Worm (Caenorhabditis elegans) whole organism, young adult: ENCODE measurements around the gene srbc-41.

Source experiments
- B0261.1 ChIP-seq: sonication (generic microtip); optimal IDR thresholded peaks from 2 replicates; lab custom pipeline; 2016; ENCODE audit warnings: mild to moderate bottlenecking, missing genetic modification characterization, moderate library complexity, missing compliant biosample characterization
- C17E4.6 ChIP-seq: fragments of 200-800 bp; sonication (Bioruptor generic); IDR thresholded peaks from 2 replicates; pipeline ENCODE4 v1.3.6; 2022; ENCODE audit warnings: missing genetic modification reagents, missing genetic modification characterization, missing compliant biosample characterization
- F23B12.7 ChIP-seq: sonication (generic microtip); optimal IDR thresholded peaks from 2 replicates; lab custom pipeline; 2017; ENCODE audit warnings: missing genetic modification characterization, mild to moderate bottlenecking, missing compliant biosample characterization, antibody characterized with exemption, moderate library complexity; ENCODE audit not compliant: insufficient read depth
- F39B2.1 ChIP-seq: fragments of 200-800 bp; sonication (Bioruptor generic); IDR thresholded peaks from 2 replicates; pipeline ENCODE4 v1.3.6; 2022; ENCODE audit warnings: missing genetic modification reagents, missing genetic modification characterization, missing compliant biosample characterization
- T26A5.8 ChIP-seq: sonication (generic microtip); optimal IDR thresholded peaks from 2 replicates; lab custom pipeline; 2016; ENCODE audit warnings: missing genetic modification characterization, missing compliant biosample characterization
- ZK185.1 ChIP-seq: sonication (generic microtip); optimal IDR thresholded peaks from 2 replicates; lab custom pipeline; 2016; ENCODE audit warnings: mild to moderate bottlenecking, missing genetic modification characterization, missing compliant biosample characterization; ENCODE audit not compliant: poor library complexity, severe bottlenecking
- akir-1 ChIP-seq: fragments of 200-800 bp; sonication (Bioruptor generic); optimal IDR thresholded peaks from 2 replicates; lab custom pipeline; 2018; ENCODE audit warnings: mild to moderate bottlenecking, missing genetic modification characterization, moderate library complexity, missing compliant biosample characterization
- aptf-3 ChIP-seq: fragments of 200-800 bp; sonication (Bioruptor generic); IDR thresholded peaks from 2 replicates; pipeline ENCODE4 v1.3.6; 2022; ENCODE audit warnings: missing genetic modification characterization, missing compliant biosample characterization
- atf-7 ChIP-seq: sonication (generic microtip); optimal IDR thresholded peaks from 2 replicates; lab custom pipeline; 2017; ENCODE audit warnings: mild to moderate bottlenecking, missing genetic modification characterization, missing compliant biosample characterization
- attf-3 ChIP-seq: fragments of 200-800 bp; sonication (Bioruptor generic); conservative IDR thresholded peaks from 2 replicates; pipeline ENCODE4 v1.3.6; 2022; ENCODE audit warnings: missing genetic modification reagents, missing genetic modification characterization, missing compliant biosample characterization
- ccch-3 ChIP-seq: fragments of 200-800 bp; sonication (Bioruptor generic); optimal IDR thresholded peaks from 2 replicates; lab custom pipeline; 2018; ENCODE audit warnings: mild to moderate bottlenecking, missing genetic modification characterization, missing compliant biosample characterization
- cebp-2 ChIP-seq: fragments of 200-800 bp; sonication (Bioruptor generic); IDR thresholded peaks from 2 replicates; pipeline ENCODE4 v1.3.6; 2022; ENCODE audit warnings: missing genetic modification characterization, missing compliant biosample characterization
- ceh-100 ChIP-seq: fragments of 200-800 bp; sonication (Bioruptor generic); IDR thresholded peaks from 2 replicates; pipeline ENCODE4 v1.3.6; 2022; ENCODE audit warnings: missing genetic modification reagents, missing genetic modification characterization, missing compliant biosample characterization
- ceh-40 ChIP-seq: fragments of 200-800 bp; sonication (Bioruptor generic); IDR thresholded peaks from 2 replicates; pipeline ENCODE4 v1.3.6; 2022; ENCODE audit warnings: missing genetic modification characterization, missing compliant biosample characterization
- dox-1 ChIP-seq: fragments of 200-800 bp; sonication (Bioruptor generic); IDR thresholded peaks from 2 replicates; pipeline ENCODE4 v1.3.6; 2022; ENCODE audit warnings: missing genetic modification reagents, missing genetic modification characterization, missing compliant biosample characterization
- fkh-3 ChIP-seq: sonication (generic microtip); optimal IDR thresholded peaks from 2 replicates; lab custom pipeline; 2016; ENCODE audit warnings: mild to moderate bottlenecking, missing genetic modification characterization, missing compliant biosample characterization
- gei-17 ChIP-seq: fragments of 200-800 bp; sonication (Bioruptor generic); optimal IDR thresholded peaks from 2 replicates; lab custom pipeline; 2018; ENCODE audit warnings: mild to moderate bottlenecking, missing genetic modification characterization, missing compliant biosample characterization
- him-1 ChIP-seq: sonication (generic microtip); optimal IDR thresholded peaks from 2 replicates; lab custom pipeline; 2016; ENCODE audit warnings: missing genotype, missing genetic modification reagents, missing genetic modification characterization, missing compliant biosample characterization
- let-526 ChIP-seq: fragments of 200-800 bp; sonication (Bioruptor generic); IDR thresholded peaks from 2 replicates; pipeline ENCODE4 v1.3.6; 2022; ENCODE audit warnings: missing genetic modification reagents, missing genetic modification characterization, missing compliant biosample characterization
- let-607 ChIP-seq, 2 experiments: fragments of 200-800 bp in 1 of 2; sonication (Bioruptor generic) in 1 of 2; sonication (generic microtip) in 1 of 2; optimal IDR thresholded peaks; 2 replicates each; lab custom pipeline; 2016 to 2018; ENCODE audit warnings: mild to moderate bottlenecking in 2 of 2, missing compliant biosample characterization in 2 of 2, missing genetic modification characterization in 2 of 2, moderate library complexity in 2 of 2, missing genotype in 1 of 2
- lin-35 ChIP-seq, 3 experiments: fragments of 150-350 bp in 2 of 3; sonication (generic microtip) in 1 of 3; optimal IDR thresholded peaks; 2 replicates each; lab custom pipeline; 2014 to 2018; ENCODE audit warnings: missing biosample characterization in 3 of 3, missing genetic modification characterization in 3 of 3, missing genetic modification reagents in 3 of 3
- lin-40 ChIP-seq: sonication (generic microtip); optimal IDR thresholded peaks from 2 replicates; lab custom pipeline; 2016; ENCODE audit warnings: missing genetic modification characterization, mild to moderate bottlenecking, missing compliant biosample characterization, missing genotype, missing genetic modification reagents
- mxl-1 ChIP-seq: sonication (generic microtip); optimal IDR thresholded peaks from 2 replicates; lab custom pipeline; 2016; ENCODE audit warnings: missing genetic modification characterization, missing compliant biosample characterization
- nfya-1 ChIP-seq: sonication (generic microtip); optimal IDR thresholded peaks from 2 replicates; lab custom pipeline; 2017; ENCODE audit warnings: antibody characterized with exemption, missing compliant biosample characterization, missing genetic modification characterization, borderline replicate concordance; ENCODE audit not compliant: insufficient read depth
- rpc-1 ChIP-seq, 2 experiments: fragments of 150-350 bp in 1 of 2; sonication (generic microtip) in 1 of 2; optimal IDR thresholded peaks; 2 replicates each; lab custom pipeline; 2014 to 2018; ENCODE audit warnings: missing biosample characterization in 1 of 2, missing genetic modification characterization in 1 of 2, missing genetic modification reagents in 1 of 2, missing genotype in 1 of 2
- snpc-4 ChIP-seq, 5 experiments: fragments of 150-350 bp in 1 of 5; sonication (generic microtip) in 4 of 5; optimal IDR thresholded peaks; 2 replicates each; lab custom pipeline; 2014 to 2018; ENCODE audit warnings: missing genetic modification characterization in 5 of 5, missing biosample characterization in 3 of 5, antibody characterized with exemption in 2 of 5, mild to moderate bottlenecking in 2 of 5, missing compliant biosample characterization in 2 of 5, missing genotype in 2 of 5, moderate library complexity in 2 of 5, missing genetic modification reagents in 1 of 5
- tbp1 ChIP-seq: fragments of 200-800 bp; sonication (Bioruptor generic); optimal IDR thresholded peaks from 2 replicates; lab custom pipeline; 2018; ENCODE audit warnings: mild to moderate bottlenecking, missing genetic modification characterization, missing compliant biosample characterization
- tlf-1 ChIP-seq: fragments of 200-800 bp; sonication (Bioruptor generic); optimal IDR thresholded peaks from 2 replicates; lab custom pipeline; 2018; ENCODE audit warnings: mild to moderate bottlenecking, missing genetic modification characterization, missing compliant biosample characterization
- unc-130 ChIP-seq: sonication (generic microtip); optimal IDR thresholded peaks from 2 replicates; lab custom pipeline; 2016; ENCODE audit warnings: missing genetic modification reagents, missing genetic modification characterization, missing compliant biosample characterization
- unc-62 ChIP-seq: fragments of 150-350 bp; optimal IDR thresholded peaks from 2 replicates; lab custom pipeline; 2014; ENCODE audit warnings: missing biosample characterization, missing genetic modification reagents, missing genetic modification characterization
- ztf-6 ChIP-seq: fragments of 200-800 bp; sonication (Bioruptor generic); IDR thresholded peaks from 2 replicates; pipeline ENCODE4 v1.3.6; 2022; ENCODE audit warnings: missing genetic modification reagents, missing genetic modification characterization, missing compliant biosample characterization

Gene srbc-41

ce11 chrV:1635859-1636258 is 21.2 kb upstream of the srbc-41 start, which contains the start of gene str-222:
Gene str-222 (plus strand): TSS chrV:1636159.
- TF ChIP-seq cebp-2 (no peak), akir-1 (GFP tag; lab: Kevin White, UChicago) (no peak), unc-130 (no peak), let-607 (tag; optimal IDR thresholded peaks at IDR 0.05; lab: Kevin White, UChicago) (no peak), ceh-40 (no peak), ztf-6 (GFP tag; lab: Robert Waterston, UW) (no peak), attf-3 (no peak), B0261.1 (tag; lab: Kevin White, UChicago) (no peak), fkh-3 (tag; lab: Kevin White, UChicago) (no peak), tlf-1 (GFP tag; lab: Kevin White, UChicago) (no peak), F23B12.7 (tag; lab: Kevin White, UChicago) (no peak), tbp1 (GFP tag; lab: Kevin White, UChicago) (no peak), C17E4.6 (no peak)

- no peak for TF ChIP-seq ZK185.1 (tag; lab: Kevin White, UChicago)
Observed at ce11 chrV:1631717-1632116, 17.1 kb upstream of the srbc-41 start, which contains the start of gene irld-17. Gene irld-17 (plus strand): TSS chrV:1632017.

- TF ChIP-seq rpc-1 (optimal IDR thresholded peaks at IDR 0.05; lab: Kevin White, UChicago) = no peak
- TF ChIP-seq rpc-1 (tag; optimal IDR thresholded peaks at IDR 0.05; lab: Kevin White, UChicago) = no peak
- no peak for TF ChIP-seq let-526 (GFP tag; lab: Robert Waterston, UW)
- no peak for TF ChIP-seq mxl-1 (tag; lab: Kevin White, UChicago)
- no peak for TF ChIP-seq gei-17
- no peak for TF ChIP-seq F23B12.7 (tag; lab: Kevin White, UChicago)
- TF ChIP-seq T26A5.8 = no peak
- TF ChIP-seq F39B2.1 (GFP tag; lab: Robert Waterston, UW) = no peak
- TF ChIP-seq lin-40 = no peak
- TF ChIP-seq nfya-1 = no peak
- no peak for TF ChIP-seq let-607 (tag; optimal IDR thresholded peaks at IDR 0.05; lab: Kevin White, UChicago)
- no peak for TF ChIP-seq unc-62 (GFP tag; lab: Kevin White, UChicago)
- TF ChIP-seq lin-35 (GFP tag; optimal IDR thresholded peaks at IDR 0.05; lab: Kevin White, UChicago) = no peak
- TF ChIP-seq snpc-4 (GFP tag; optimal IDR thresholded peaks at IDR 0.05; lab: Kevin White, UChicago) = no peak
- no peak for TF ChIP-seq snpc-4 (tag; optimal IDR thresholded peaks at IDR 0.05; lab: Kevin White, UChicago)
- TF ChIP-seq ceh-100 (GFP tag; lab: Robert Waterston, UW) = no peak
- no peak for TF ChIP-seq B0261.1 (tag; lab: Kevin White, UChicago)
- no peak for TF ChIP-seq him-1 (tag; lab: Kevin White, UChicago)
Observed at ce11 chrV:1631148-1631547, 16.5 kb upstream of the srbc-41 start, which contains the start of gene Y46H3D.8. Gene Y46H3D.8 (minus strand): TSS chrV:1631248.

ce11 chrV:1629329-1629728 is 14.7 kb upstream of the srbc-41 start, which contains the start of gene nhr-238:
Gene nhr-238 (minus strand): TSS chrV:1629432.
- TF ChIP-seq ccch-3 (GFP tag; lab: Kevin White, UChicago) (no peak), atf-7 (tag; lab: Kevin White, UChicago) (no peak), aptf-3 (GFP tag; lab: Robert Waterston, UW) (no peak), tbp1 (GFP tag; lab: Kevin White, UChicago) (no peak), let-526 (GFP tag; lab: Robert Waterston, UW) (no peak), unc-62 (GFP tag; lab: Kevin White, UChicago) (no peak), fkh-3 (tag; lab: Kevin White, UChicago) (no peak), dox-1 (GFP tag; lab: Robert Waterston, UW) (no peak), lin-35 (GFP tag; optimal IDR thresholded peaks at IDR 0.05; lab: Kevin White, UChicago) (no peak)
- TF ChIP-seq, all 124 proteins: peak for 0
